Worm (Caenorhabditis elegans) whole organism, young adult: ENCODE measurements around the gene erd-2.2.

ENCODE experiments used
- B0261.1 ChIP-seq: sonication (generic microtip); optimal IDR thresholded peaks from 2 replicates; lab custom pipeline; 2016; ENCODE audit warnings: mild to moderate bottlenecking, missing genetic modification characterization, moderate library complexity, missing compliant biosample characterization
- C17E4.6 ChIP-seq: fragments of 200-800 bp; sonication (Bioruptor generic); IDR thresholded peaks from 2 replicates; pipeline ENCODE4 v1.3.6; 2022; ENCODE audit warnings: missing genetic modification reagents, missing genetic modification characterization, missing compliant biosample characterization
- D2030.7 ChIP-seq: fragments of 200-800 bp; sonication (Bioruptor generic); IDR thresholded peaks from 2 replicates; pipeline ENCODE4 v1.3.6; 2022; ENCODE audit warnings: missing genetic modification reagents, missing genetic modification characterization, missing compliant biosample characterization
- F22D6.2 ChIP-seq: sonication (generic microtip); optimal IDR thresholded peaks from 2 replicates; lab custom pipeline; 2016; ENCODE audit warnings: mild to moderate bottlenecking, missing genetic modification characterization, missing compliant biosample characterization
- F33H1.4 ChIP-seq: fragments of 200-800 bp; sonication (Bioruptor generic); IDR thresholded peaks from 2 replicates; pipeline ENCODE4 v1.3.6; 2022; ENCODE audit warnings: missing genetic modification reagents, missing genetic modification characterization, missing compliant biosample characterization
- F37B4.10 ChIP-seq: fragments of 200-800 bp; sonication (Bioruptor generic); IDR thresholded peaks from 2 replicates; pipeline ENCODE4 v1.3.6; 2022; ENCODE audit warnings: missing genetic modification characterization, missing compliant biosample characterization
- F52B5.7 ChIP-seq: sonication (generic microtip); optimal IDR thresholded peaks from 2 replicates; lab custom pipeline; 2016; ENCODE audit warnings: mild to moderate bottlenecking, missing genetic modification characterization, missing compliant biosample characterization
- F57C9.4 ChIP-seq: sonication (generic microtip); optimal IDR thresholded peaks from 2 replicates; lab custom pipeline; 2017; ENCODE audit warnings: mild to moderate bottlenecking, missing genetic modification characterization, missing compliant biosample characterization
- K11D2.4 ChIP-seq: fragments of 200-800 bp; sonication (Bioruptor generic); IDR thresholded peaks from 2 replicates; pipeline ENCODE4 v1.3.6; 2022; ENCODE audit warnings: missing genetic modification reagents, missing genetic modification characterization, missing compliant biosample characterization
- T07F8.4 ChIP-seq: sonication (generic microtip); optimal IDR thresholded peaks from 2 replicates; lab custom pipeline; 2016; ENCODE audit warnings: mild to moderate bottlenecking, missing genetic modification characterization, moderate library complexity, missing compliant biosample characterization
- ZK185.1 ChIP-seq: sonication (generic microtip); optimal IDR thresholded peaks from 2 replicates; lab custom pipeline; 2016; ENCODE audit warnings: mild to moderate bottlenecking, missing genetic modification characterization, missing compliant biosample characterization; ENCODE audit not compliant: poor library complexity, severe bottlenecking
- ama-1 ChIP-seq, 3 experiments: fragments of 150-350 bp in 1 of 3; sonication (generic microtip) in 2 of 3; optimal IDR thresholded peaks; 2 replicates each; lab custom pipeline; 2014 to 2018; ENCODE audit warnings: missing biosample characterization in 2 of 3, missing genetic modification characterization in 2 of 3, missing genetic modification reagents in 2 of 3
- aptf-2 ChIP-seq: fragments of 200-800 bp; sonication (Bioruptor generic); conservative IDR thresholded peaks from 2 replicates; pipeline ENCODE4 v1.3.6; 2022; ENCODE audit warnings: missing genetic modification reagents, missing genetic modification characterization, missing compliant biosample characterization
- aptf-3 ChIP-seq: fragments of 200-800 bp; sonication (Bioruptor generic); IDR thresholded peaks from 2 replicates; pipeline ENCODE4 v1.3.6; 2022; ENCODE audit warnings: missing genetic modification characterization, missing compliant biosample characterization
- attf-6 ChIP-seq: fragments of 200-800 bp; sonication (Bioruptor generic); IDR thresholded peaks from 2 replicates; pipeline ENCODE4 v1.3.6; 2022; ENCODE audit warnings: missing genetic modification reagents, missing genetic modification characterization, missing compliant biosample characterization
- bed-2 ChIP-seq: fragments of 200-800 bp; sonication (Bioruptor generic); IDR thresholded peaks from 2 replicates; pipeline ENCODE4 v1.3.6; 2022; ENCODE audit warnings: missing genetic modification reagents, missing genetic modification characterization, missing compliant biosample characterization
- ceh-58 ChIP-seq: fragments of 200-800 bp; sonication (Bioruptor generic); IDR thresholded peaks from 2 replicates; pipeline ENCODE4 v1.3.6; 2022; ENCODE audit warnings: missing genetic modification characterization, missing compliant biosample characterization
- ceh-91 ChIP-seq: fragments of 200-800 bp; sonication (Bioruptor generic); IDR thresholded peaks from 2 replicates; pipeline ENCODE4 v1.3.6; 2022; ENCODE audit warnings: missing genetic modification reagents, missing genetic modification characterization, missing compliant biosample characterization
- chd-7 ChIP-seq: sonication (generic microtip); optimal IDR thresholded peaks from 2 replicates; lab custom pipeline; 2016; ENCODE audit warnings: mild to moderate bottlenecking, missing genetic modification characterization, moderate library complexity, missing compliant biosample characterization
- efl-1 ChIP-seq: fragments of 150-350 bp; optimal IDR thresholded peaks from 2 replicates; lab custom pipeline; 2014; ENCODE audit warnings: missing biosample characterization, missing genetic modification reagents, missing genetic modification characterization
- egl-18 ChIP-seq: fragments of 200-800 bp; sonication (Bioruptor generic); IDR thresholded peaks from 2 replicates; pipeline ENCODE4 v1.3.6; 2022; ENCODE audit warnings: missing genetic modification reagents, missing genetic modification characterization, missing compliant biosample characterization
- egrh-3 ChIP-seq: fragments of 200-800 bp; sonication (Bioruptor generic); IDR thresholded peaks from 2 replicates; pipeline ENCODE4 v1.3.6; 2022; ENCODE audit warnings: missing genetic modification reagents, missing genetic modification characterization, missing compliant biosample characterization
- ekl-4 ChIP-seq: fragments of 200-800 bp; sonication (Bioruptor generic); IDR thresholded peaks from 2 replicates; pipeline ENCODE4 v1.3.6; 2022; ENCODE audit warnings: missing genetic modification reagents, missing genetic modification characterization, missing compliant biosample characterization
- hlh-26 ChIP-seq: fragments of 200-800 bp; sonication (Bioruptor generic); conservative IDR thresholded peaks from 2 replicates; pipeline ENCODE4 v1.3.6; 2022; ENCODE audit warnings: missing genetic modification reagents, missing genetic modification characterization, missing compliant biosample characterization
- hmg-1.2 ChIP-seq: fragments of 200-800 bp; sonication (Bioruptor generic); IDR thresholded peaks from 2 replicates; pipeline ENCODE4 v1.3.6; 2022; ENCODE audit warnings: missing genetic modification reagents, missing genetic modification characterization, missing compliant biosample characterization
- lin-26 ChIP-seq: fragments of 200-800 bp; sonication (Bioruptor generic); IDR thresholded peaks from 2 replicates; pipeline ENCODE4 v1.3.6; 2022; ENCODE audit warnings: missing genetic modification reagents, missing genetic modification characterization, missing compliant biosample characterization
- lin-35 ChIP-seq, 3 experiments: fragments of 150-350 bp in 2 of 3; sonication (generic microtip) in 1 of 3; optimal IDR thresholded peaks; 2 replicates each; lab custom pipeline; 2014 to 2018; ENCODE audit warnings: missing biosample characterization in 3 of 3, missing genetic modification characterization in 3 of 3, missing genetic modification reagents in 3 of 3
- lin-40 ChIP-seq: sonication (generic microtip); optimal IDR thresholded peaks from 2 replicates; lab custom pipeline; 2016; ENCODE audit warnings: missing genetic modification characterization, mild to moderate bottlenecking, missing compliant biosample characterization, missing genotype, missing genetic modification reagents
- lsl-1 ChIP-seq: fragments of 200-800 bp; sonication (Bioruptor generic); optimal IDR thresholded peaks from 2 replicates; lab custom pipeline; 2018; ENCODE audit warnings: mild to moderate bottlenecking, missing genetic modification characterization, moderate library complexity, missing compliant biosample characterization
- madf-3 ChIP-seq: fragments of 200-800 bp; sonication (Bioruptor generic); IDR thresholded peaks from 2 replicates; pipeline ENCODE4 v1.3.6; 2022; ENCODE audit warnings: missing genetic modification reagents, missing genetic modification characterization, missing compliant biosample characterization
- madf-6 ChIP-seq: fragments of 200-800 bp; sonication (Bioruptor generic); IDR thresholded peaks from 2 replicates; pipeline ENCODE4 v1.3.6; 2022; ENCODE audit warnings: missing genetic modification reagents, missing genetic modification characterization, missing compliant biosample characterization
- madf-8 ChIP-seq: fragments of 200-800 bp; sonication (Bioruptor generic); conservative IDR thresholded peaks from 2 replicates; pipeline ENCODE4 v1.3.6; 2022; ENCODE audit warnings: missing genetic modification reagents, missing genetic modification characterization, missing compliant biosample characterization
- mcd-1 ChIP-seq: fragments of 200-800 bp; sonication (Bioruptor generic); IDR thresholded peaks from 2 replicates; pipeline ENCODE4 v1.3.6; 2022; ENCODE audit warnings: missing genetic modification reagents, missing genetic modification characterization, missing compliant biosample characterization
- mel-28 ChIP-seq: sonication (generic microtip); optimal IDR thresholded peaks from 2 replicates; lab custom pipeline; 2016; ENCODE audit warnings: borderline replicate concordance, mild to moderate bottlenecking, missing genetic modification characterization, missing compliant biosample characterization
- nfya-2 ChIP-seq: fragments of 200-800 bp; sonication (Bioruptor generic); IDR thresholded peaks from 2 replicates; pipeline ENCODE4 v1.3.6; 2022; ENCODE audit warnings: missing genetic modification reagents, missing genetic modification characterization, missing compliant biosample characterization
- nfyb-1 ChIP-seq: fragments of 200-800 bp; sonication (Bioruptor generic); IDR thresholded peaks from 2 replicates; pipeline ENCODE4 v1.3.6; 2022; ENCODE audit warnings: missing genetic modification reagents, missing genetic modification characterization, missing compliant biosample characterization
- pha-4 ChIP-seq: fragments of 150-350 bp; sonication (generic microtip); optimal IDR thresholded peaks from 2 replicates; lab custom pipeline; 2014; ENCODE audit warnings: missing biosample characterization, missing genetic modification reagents, missing genetic modification characterization
- snpc-4 ChIP-seq, 5 experiments: fragments of 150-350 bp in 1 of 5; sonication (generic microtip) in 4 of 5; optimal IDR thresholded peaks; 2 replicates each; lab custom pipeline; 2014 to 2018; ENCODE audit warnings: missing genetic modification characterization in 5 of 5, missing biosample characterization in 3 of 5, antibody characterized with exemption in 2 of 5, mild to moderate bottlenecking in 2 of 5, missing compliant biosample characterization in 2 of 5, missing genotype in 2 of 5, moderate library complexity in 2 of 5, missing genetic modification reagents in 1 of 5
- somi-1 ChIP-seq: fragments of 200-800 bp; sonication (Bioruptor generic); optimal IDR thresholded peaks from 2 replicates; lab custom pipeline; 2018; ENCODE audit warnings: mild to moderate bottlenecking, missing genetic modification characterization, missing compliant biosample characterization
- unc-62 ChIP-seq: fragments of 150-350 bp; optimal IDR thresholded peaks from 2 replicates; lab custom pipeline; 2014; ENCODE audit warnings: missing biosample characterization, missing genetic modification reagents, missing genetic modification characterization
- zfh-2 ChIP-seq: fragments of 200-800 bp; sonication (Bioruptor generic); conservative IDR thresholded peaks from 2 replicates; pipeline ENCODE4 v1.3.6; 2022; ENCODE audit warnings: missing genetic modification reagents, missing genetic modification characterization, missing compliant biosample characterization
- ztf-22 ChIP-seq: fragments of 200-800 bp; sonication (Bioruptor generic); optimal IDR thresholded peaks from 2 replicates; lab custom pipeline; 2018; ENCODE audit warnings: mild to moderate bottlenecking, missing genetic modification characterization, moderate library complexity, missing compliant biosample characterization
- ztf-26 ChIP-seq: sonication (generic microtip); optimal IDR thresholded peaks from 2 replicates; lab custom pipeline; 2017; ENCODE audit warnings: missing genetic modification characterization, missing compliant biosample characterization
- ztf-6 ChIP-seq: fragments of 200-800 bp; sonication (Bioruptor generic); IDR thresholded peaks from 2 replicates; pipeline ENCODE4 v1.3.6; 2022; ENCODE audit warnings: missing genetic modification reagents, missing genetic modification characterization, missing compliant biosample characterization

The erd-2.2 gene

DNA sequence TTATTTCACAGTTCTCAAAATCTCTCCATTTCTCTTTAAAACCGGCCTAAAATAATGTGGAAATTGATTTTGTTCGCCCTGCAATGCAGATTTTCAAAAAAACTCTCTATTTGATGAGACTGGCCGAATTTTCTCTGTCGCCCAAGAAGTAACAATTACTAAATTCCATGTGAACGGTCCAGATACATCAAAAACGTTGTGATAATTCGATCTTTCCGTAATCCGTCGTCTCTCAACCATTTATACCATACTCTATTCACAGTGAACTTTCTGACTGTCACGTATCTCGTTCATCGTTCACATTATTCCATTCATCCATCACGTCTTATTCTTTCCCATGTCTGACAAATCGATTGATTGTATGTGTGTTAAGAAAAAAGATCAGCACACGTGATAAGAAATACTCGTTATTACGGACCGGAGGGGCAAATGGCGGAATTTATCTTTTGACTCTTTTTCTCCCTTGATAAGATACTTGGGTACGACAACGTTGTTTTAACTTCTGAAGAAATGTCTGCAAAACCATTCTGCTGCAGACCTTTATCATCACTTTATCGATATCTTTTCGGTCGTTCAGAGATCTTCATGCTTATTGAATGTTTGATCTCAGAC, 14.3 kb downstream of the erd-2.2 start:
- TF ChIP-seq ztf-26 (tag; lab: Kevin White, UChicago) = peak; percentile 36
- TF ChIP-seq somi-1 (GFP tag; lab: Kevin White, UChicago) = peak; percentile 6
- TF ChIP-seq pha-4 (tag; lab: Kevin White, UChicago) = no peak
- peak; percentile 0 for TF ChIP-seq lin-40 (tag; lab: Kevin White, UChicago)

DNA sequence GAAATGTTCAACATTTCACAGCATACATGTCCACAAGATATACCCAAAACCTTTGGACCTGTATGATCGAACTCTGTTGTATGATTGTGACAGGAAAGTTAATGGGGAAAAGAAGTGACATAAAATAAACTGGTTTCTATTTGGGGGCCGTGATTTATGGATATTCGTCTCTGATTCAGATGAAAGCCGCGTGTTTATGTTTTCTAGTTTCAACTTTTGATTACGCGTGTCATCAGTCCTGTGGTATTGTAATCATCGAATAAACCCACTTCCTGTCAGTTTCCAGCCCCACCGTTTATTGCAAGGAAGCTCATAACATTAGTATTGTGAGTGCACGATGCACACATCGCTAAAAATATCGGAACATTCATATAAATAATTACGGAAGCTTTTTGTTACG, 15.4 kb downstream of the erd-2.2 start:
- TF ChIP-seq egl-18 (GFP tag; lab: Robert Waterston, UW) = no peak
- TF ChIP-seq aptf-2 (GFP tag; lab: Robert Waterston, UW) = no peak
- no peak for TF ChIP-seq K11D2.4
- TF ChIP-seq F52B5.7 (tag; lab: Kevin White, UChicago) = no peak
- no peak for TF ChIP-seq snpc-4 (GFP tag; optimal IDR thresholded peaks at IDR 0.05; lab: Kevin White, UChicago)
- TF ChIP-seq snpc-4 (tag; optimal IDR thresholded peaks at IDR 0.05; lab: Kevin White, UChicago) = no peak

DNA sequence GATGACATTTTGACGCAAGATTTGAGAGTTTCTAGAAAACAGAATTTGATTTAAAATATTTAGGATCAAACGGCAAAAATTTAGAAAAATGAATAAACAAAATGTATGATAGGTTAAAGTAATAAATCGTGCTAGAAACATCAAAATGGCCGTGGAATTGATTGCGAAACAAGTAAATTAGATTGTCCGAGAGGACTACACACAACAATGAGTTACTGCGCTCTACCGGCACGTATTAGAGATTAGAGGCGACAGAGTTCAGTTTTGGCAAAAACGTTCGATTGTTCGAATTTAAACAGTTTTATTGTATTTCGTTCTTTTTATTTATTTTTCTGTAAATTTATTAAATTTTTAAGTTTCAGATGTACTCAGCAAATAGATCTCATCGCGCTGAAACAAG, 18.9 kb downstream of the erd-2.2 start, which contains the start of the genes dnc-2 and bcl-7:
Gene dnc-2, minus strand, starts transcription at position 33 of the 400 bp plus-strand sequence.
Gene bcl-7, plus strand, starts transcription at position 363 of the 400 bp plus-strand sequence.
- TF ChIP-seq F33H1.4 (GFP tag; lab: Robert Waterston, UW) (peak; percentile 32; the same call in 1 of the 2 replicates), F57C9.4 (tag; lab: Kevin White, UChicago) (no peak), egrh-3 (GFP tag; lab: Robert Waterston, UW) (no peak), T07F8.4 (tag; lab: Kevin White, UChicago) (no peak), chd-7 (tag; lab: Kevin White, UChicago) (no peak), lin-26 (no peak), lin-35 (GFP tag; optimal IDR thresholded peaks at IDR 0.05; lab: Kevin White, UChicago) (peak in 1 of 3 experiments; percentile 6), nfyb-1 (GFP tag; lab: Robert Waterston, UW) (no peak), unc-62 (GFP tag; lab: Kevin White, UChicago) (no peak), hmg-1.2 (GFP tag; lab: Robert Waterston, UW) (peak; percentile 94), madf-3 (GFP tag; lab: Robert Waterston, UW) (no peak), madf-6 (GFP tag; lab: Robert Waterston, UW) (peak; percentile 60; the same call in 1 of the 2 replicates), D2030.7 (GFP tag; lab: Robert Waterston, UW) (0 out of 2 replicates have a peak, but pooled peaks have one; percentile 19), zfh-2 (no peak), mel-28 (tag; lab: Kevin White, UChicago) (no peak), ama-1 (optimal IDR thresholded peaks at IDR 0.05; lab: Kevin White, UChicago) (no peak), ama-1 (GFP tag; optimal IDR thresholded peaks at IDR 0.05; lab: Kevin White, UChicago) (no peak), pha-4 (tag; lab: Kevin White, UChicago) (no peak), ekl-4 (GFP tag; lab: Robert Waterston, UW) (no peak), bed-2 (GFP tag; lab: Robert Waterston, UW) (no peak), F22D6.2 (no peak), hlh-26 (GFP tag; lab: Robert Waterston, UW) (no peak), ztf-22 (no peak), ceh-58 (GFP tag; lab: Robert Waterston, UW) (no peak), C17E4.6 (GFP tag; lab: Robert Waterston, UW) (no peak), ceh-91 (GFP tag; lab: Robert Waterston, UW) (no peak), aptf-3 (GFP tag; lab: Robert Waterston, UW) (no peak), ZK185.1 (tag; lab: Kevin White, UChicago) (peak; percentile 19), lsl-1 (peak; percentile 24), attf-6 (no peak), ztf-6 (GFP tag; lab: Robert Waterston, UW) (no peak), somi-1 (GFP tag; lab: Kevin White, UChicago) (no peak), mcd-1 (peak; percentile 82), madf-8 (0 out of 2 replicates have a peak, but pooled peaks have one; percentile 13), F37B4.10 (GFP tag; lab: Robert Waterston, UW) (no peak), efl-1 (GFP tag; lab: Kevin White, UChicago) (no peak), B0261.1 (tag; lab: Kevin White, UChicago) (no peak), nfya-2 (GFP tag; lab: Robert Waterston, UW) (no peak)
